Worm (Caenorhabditis elegans) whole organism, young adult: ENCODE results near the gene F23F1.10.

Source experiments
- B0035.1 ChIP-seq: sonication (generic microtip); optimal IDR thresholded peaks from 2 replicates; lab custom pipeline; 2016; ENCODE audit warnings: missing genetic modification characterization, mild to moderate bottlenecking, missing compliant biosample characterization, missing genotype, missing genetic modification reagents
- B0336.3 ChIP-seq: fragments of 200-800 bp; sonication (Bioruptor generic); IDR thresholded peaks from 2 replicates; pipeline ENCODE4 v1.3.6; 2022; ENCODE audit warnings: missing genetic modification characterization, missing compliant biosample characterization
- C06A6.2 ChIP-seq: fragments of 200-800 bp; sonication (Bioruptor generic); conservative IDR thresholded peaks from 2 replicates; pipeline ENCODE4 v1.3.6; 2022; ENCODE audit warnings: missing genetic modification characterization, missing compliant biosample characterization
- C17E4.6 ChIP-seq: fragments of 200-800 bp; sonication (Bioruptor generic); IDR thresholded peaks from 2 replicates; pipeline ENCODE4 v1.3.6; 2022; ENCODE audit warnings: missing genetic modification reagents, missing genetic modification characterization, missing compliant biosample characterization
- D2030.7 ChIP-seq: fragments of 200-800 bp; sonication (Bioruptor generic); IDR thresholded peaks from 2 replicates; pipeline ENCODE4 v1.3.6; 2022; ENCODE audit warnings: missing genetic modification reagents, missing genetic modification characterization, missing compliant biosample characterization
- F23B12.7 ChIP-seq: sonication (generic microtip); optimal IDR thresholded peaks from 2 replicates; lab custom pipeline; 2017; ENCODE audit warnings: missing genetic modification characterization, mild to moderate bottlenecking, missing compliant biosample characterization, antibody characterized with exemption, moderate library complexity; ENCODE audit not compliant: insufficient read depth
- F49E8.2 ChIP-seq: sonication (generic microtip); optimal IDR thresholded peaks from 3 replicates; lab custom pipeline; 2017; ENCODE audit warnings: missing genetic modification characterization, mild to moderate bottlenecking, missing compliant biosample characterization, antibody characterized with exemption, moderate library complexity; ENCODE audit not compliant: insufficient read depth
- akir-1 ChIP-seq: fragments of 200-800 bp; sonication (Bioruptor generic); optimal IDR thresholded peaks from 2 replicates; lab custom pipeline; 2018; ENCODE audit warnings: mild to moderate bottlenecking, missing genetic modification characterization, moderate library complexity, missing compliant biosample characterization
- ama-1 ChIP-seq, 3 experiments: fragments of 150-350 bp in 1 of 3; sonication (generic microtip) in 2 of 3; optimal IDR thresholded peaks; 2 replicates each; lab custom pipeline; 2014 to 2018; ENCODE audit warnings: missing biosample characterization in 2 of 3, missing genetic modification characterization in 2 of 3, missing genetic modification reagents in 2 of 3
- atf-7 ChIP-seq: sonication (generic microtip); optimal IDR thresholded peaks from 2 replicates; lab custom pipeline; 2017; ENCODE audit warnings: mild to moderate bottlenecking, missing genetic modification characterization, missing compliant biosample characterization
- cebp-1 ChIP-seq, 2 experiments: fragments of 200-800 bp in 1 of 2; sonication (Bioruptor generic) in 1 of 2; sonication (generic microtip) in 1 of 2; IDR thresholded peaks in 1 of 2; optimal IDR thresholded peaks in 1 of 2; 2 replicates each; pipeline versions ENCODE4 v1.3.6 to Lab custom; 2017 to 2022; ENCODE audit warnings: missing compliant biosample characterization in 2 of 2, missing genetic modification characterization in 2 of 2, mild to moderate bottlenecking in 1 of 2, missing genetic modification reagents in 1 of 2, moderate library complexity in 1 of 2
- ceh-79 ChIP-seq: sonication (generic microtip); optimal IDR thresholded peaks from 2 replicates; lab custom pipeline; 2017; ENCODE audit warnings: mild to moderate bottlenecking, missing genetic modification characterization, missing compliant biosample characterization
- die-1 ChIP-seq: sonication (generic microtip); optimal IDR thresholded peaks from 2 replicates; lab custom pipeline; 2016; ENCODE audit warnings: missing genotype, mild to moderate bottlenecking, missing genetic modification characterization, missing compliant biosample characterization
- efl-1 ChIP-seq: fragments of 150-350 bp; optimal IDR thresholded peaks from 2 replicates; lab custom pipeline; 2014; ENCODE audit warnings: missing biosample characterization, missing genetic modification reagents, missing genetic modification characterization
- him-1 ChIP-seq: sonication (generic microtip); optimal IDR thresholded peaks from 2 replicates; lab custom pipeline; 2016; ENCODE audit warnings: missing genotype, missing genetic modification reagents, missing genetic modification characterization, missing compliant biosample characterization
- hsf-1 ChIP-seq: fragments of 200-800 bp; sonication (Bioruptor generic); IDR thresholded peaks from 2 replicates; pipeline ENCODE4 v1.3.6; 2022; ENCODE audit warnings: missing genetic modification reagents, missing genetic modification characterization, missing compliant biosample characterization
- let-526 ChIP-seq: fragments of 200-800 bp; sonication (Bioruptor generic); IDR thresholded peaks from 2 replicates; pipeline ENCODE4 v1.3.6; 2022; ENCODE audit warnings: missing genetic modification reagents, missing genetic modification characterization, missing compliant biosample characterization
- lir-1 ChIP-seq: fragments of 200-800 bp; sonication (Bioruptor generic); conservative IDR thresholded peaks from 2 replicates; pipeline ENCODE4 v1.3.6; 2022; ENCODE audit warnings: missing genetic modification reagents, missing genetic modification characterization, missing compliant biosample characterization
- mxl-1 ChIP-seq: sonication (generic microtip); optimal IDR thresholded peaks from 2 replicates; lab custom pipeline; 2016; ENCODE audit warnings: missing genetic modification characterization, missing compliant biosample characterization
- pbrm-1 ChIP-seq: fragments of 200-800 bp; sonication (Bioruptor generic); IDR thresholded peaks from 2 replicates; pipeline ENCODE4 v1.3.6; 2022; ENCODE audit warnings: missing genetic modification reagents, missing genetic modification characterization, missing compliant biosample characterization
- rec-8 ChIP-seq, 2 experiments: sonication (generic microtip); optimal IDR thresholded peaks; 2 replicates each; lab custom pipeline; 2016; ENCODE audit warnings: mild to moderate bottlenecking in 2 of 2, missing genetic modification characterization in 2 of 2, missing genetic modification reagents in 2 of 2, missing genotype in 2 of 2, missing biosample characterization in 1 of 2, missing compliant biosample characterization in 1 of 2, moderate library complexity in 1 of 2
- repo-1 ChIP-seq: sonication (generic microtip); optimal IDR thresholded peaks from 2 replicates; lab custom pipeline; 2017; ENCODE audit warnings: mild to moderate bottlenecking, missing genetic modification characterization, missing compliant biosample characterization
- snpc-1.3 ChIP-seq: sonication (generic microtip); optimal IDR thresholded peaks from 2 replicates; lab custom pipeline; 2017; ENCODE audit warnings: missing genetic modification characterization, mild to moderate bottlenecking, missing compliant biosample characterization, antibody characterized with exemption, moderate library complexity, missing genotype, missing genetic modification reagents; ENCODE audit not compliant: insufficient read depth
- snpc-4 ChIP-seq, 5 experiments: fragments of 150-350 bp in 1 of 5; sonication (generic microtip) in 4 of 5; optimal IDR thresholded peaks; 2 replicates each; lab custom pipeline; 2014 to 2018; ENCODE audit warnings: missing genetic modification characterization in 5 of 5, missing biosample characterization in 3 of 5, antibody characterized with exemption in 2 of 5, mild to moderate bottlenecking in 2 of 5, missing compliant biosample characterization in 2 of 5, missing genotype in 2 of 5, moderate library complexity in 2 of 5, missing genetic modification reagents in 1 of 5
- somi-1 ChIP-seq: fragments of 200-800 bp; sonication (Bioruptor generic); optimal IDR thresholded peaks from 2 replicates; lab custom pipeline; 2018; ENCODE audit warnings: mild to moderate bottlenecking, missing genetic modification characterization, missing compliant biosample characterization
- tbp1 ChIP-seq: fragments of 200-800 bp; sonication (Bioruptor generic); optimal IDR thresholded peaks from 2 replicates; lab custom pipeline; 2018; ENCODE audit warnings: mild to moderate bottlenecking, missing genetic modification characterization, missing compliant biosample characterization
- tlf-1 ChIP-seq: fragments of 200-800 bp; sonication (Bioruptor generic); optimal IDR thresholded peaks from 2 replicates; lab custom pipeline; 2018; ENCODE audit warnings: mild to moderate bottlenecking, missing genetic modification characterization, missing compliant biosample characterization
- xnd-1 ChIP-seq: sonication (generic microtip); optimal IDR thresholded peaks from 2 replicates; lab custom pipeline; 2016; ENCODE audit warnings: missing genotype, missing genetic modification reagents, missing genetic modification characterization, missing compliant biosample characterization
- zfh-2 ChIP-seq: fragments of 200-800 bp; sonication (Bioruptor generic); conservative IDR thresholded peaks from 2 replicates; pipeline ENCODE4 v1.3.6; 2022; ENCODE audit warnings: missing genetic modification reagents, missing genetic modification characterization, missing compliant biosample characterization
- ztf-28 ChIP-seq: fragments of 200-800 bp; sonication (Bioruptor generic); IDR thresholded peaks from 2 replicates; pipeline ENCODE4 v1.3.6; 2022; ENCODE audit warnings: missing genetic modification reagents, missing genetic modification characterization, missing compliant biosample characterization
- ztf-6 ChIP-seq: fragments of 200-800 bp; sonication (Bioruptor generic); IDR thresholded peaks from 2 replicates; pipeline ENCODE4 v1.3.6; 2022; ENCODE audit warnings: missing genetic modification reagents, missing genetic modification characterization, missing compliant biosample characterization

Gene F23F1.10

DNA sequence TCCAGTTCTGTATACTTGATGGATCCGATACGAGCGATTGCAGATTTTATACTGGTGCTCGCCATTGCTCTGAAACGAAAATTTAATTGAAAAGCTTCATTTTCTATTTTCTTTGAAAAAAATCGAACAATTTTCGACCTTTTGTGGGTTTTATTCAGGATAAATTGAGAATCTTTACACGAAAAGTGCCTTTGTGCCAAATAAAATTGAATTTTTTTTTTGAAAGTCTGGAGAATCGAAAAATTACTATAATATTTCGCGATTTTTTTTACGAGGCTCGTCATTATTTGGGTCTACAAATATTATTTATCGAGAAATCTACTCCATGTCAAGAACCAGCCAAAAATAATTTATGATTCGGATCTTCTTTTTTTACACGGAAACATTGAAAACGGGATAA, at the start of gene F23F1.10:
Gene F23F1.10, minus strand, starts transcription at position 69 of the 400 bp plus-strand sequence.
- TF ChIP-seq F49E8.2 (tag; lab: Kevin White, UChicago) = peak; percentile 44
- TF ChIP-seq snpc-1.3 (tag; lab: Kevin White, UChicago) = peak; percentile 11
- TF ChIP-seq tbp1 (GFP tag; lab: Kevin White, UChicago) = peak; percentile 16
- TF ChIP-seq let-526 = no peak
- no peak for TF ChIP-seq die-1 (tag; lab: Kevin White, UChicago)
- no peak for TF ChIP-seq C06A6.2 (GFP tag; lab: Robert Waterston, UW)
- 0 out of 2 replicates have a peak, but pooled peaks have one; percentile 21 for TF ChIP-seq D2030.7 (GFP tag; lab: Robert Waterston, UW)
- TF ChIP-seq tlf-1 (GFP tag; lab: Kevin White, UChicago) = peak; percentile 34
- TF ChIP-seq rec-8 (tag; optimal IDR thresholded peaks at IDR 0.05; lab: Kevin White, UChicago) = peak in 1 of 2 experiments; percentile 14
- no peak for TF ChIP-seq ama-1 (optimal IDR thresholded peaks at IDR 0.05; lab: Kevin White, UChicago)
- peak in 1 of 2 experiments; percentile 31 for TF ChIP-seq ama-1 (GFP tag; optimal IDR thresholded peaks at IDR 0.05; lab: Kevin White, UChicago)
- 0 out of 2 replicates have a peak, but pooled peaks have one; percentile 6 for TF ChIP-seq hsf-1 (GFP tag; lab: Robert Waterston, UW)
- peak; percentile 4 for TF ChIP-seq efl-1 (GFP tag; lab: Kevin White, UChicago)
- TF ChIP-seq pbrm-1 (GFP tag; lab: Robert Waterston, UW) = peak; percentile 55; the same call in 1 of the 2 replicates
- TF ChIP-seq repo-1 (tag; lab: Kevin White, UChicago) = peak; percentile 48
- peak; percentile 73 for TF ChIP-seq B0336.3 (GFP tag; lab: Robert Waterston, UW)

DNA sequence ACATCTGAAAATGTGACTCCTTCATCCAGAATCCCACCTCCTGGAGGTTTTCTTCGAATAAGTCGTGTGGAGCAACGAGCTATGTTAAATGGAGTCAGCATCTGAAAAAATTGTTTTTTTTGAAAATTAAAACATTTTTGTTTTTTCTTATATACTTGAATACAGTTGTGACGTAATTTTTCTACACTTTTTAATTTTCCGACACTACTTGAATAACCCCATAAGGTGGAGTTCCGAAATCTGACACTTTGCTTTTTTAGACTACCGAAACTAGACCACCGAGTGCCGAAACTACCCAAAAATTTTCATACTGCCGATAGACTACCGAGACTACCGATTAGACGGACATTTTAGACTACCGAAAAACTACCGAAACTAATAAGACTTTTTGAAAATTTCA, 49.6 kb upstream of the F23F1.10 start, which contains the start of gene mcat-1:
Gene mcat-1, minus strand, starts transcription at position 101 of the 400 bp plus-strand sequence.
- no peak for TF ChIP-seq snpc-4 (GFP tag; optimal IDR thresholded peaks at IDR 0.05; lab: Kevin White, UChicago)
- TF ChIP-seq snpc-4 (tag; optimal IDR thresholded peaks at IDR 0.05; lab: Kevin White, UChicago) = no peak
- TF ChIP-seq ztf-6 = no peak
- no peak for TF ChIP-seq cebp-1 (GFP tag; IDR thresholded peaks at IDR 0.05; lab: Robert Waterston, UW)
- TF ChIP-seq cebp-1 (tag; optimal IDR thresholded peaks at IDR 0.05; lab: Kevin White, UChicago) = no peak
- no peak for TF ChIP-seq F23B12.7 (tag; lab: Kevin White, UChicago)
- no peak for TF ChIP-seq ceh-79 (tag; lab: Kevin White, UChicago)
- no peak for TF ChIP-seq akir-1 (GFP tag; lab: Kevin White, UChicago)
- no peak for TF ChIP-seq atf-7
- no peak for TF ChIP-seq ztf-28
- TF ChIP-seq C17E4.6 = no peak
- TF ChIP-seq mxl-1 (tag; lab: Kevin White, UChicago) = no peak
- no peak for TF ChIP-seq zfh-2
- TF ChIP-seq lir-1 (GFP tag; lab: Robert Waterston, UW) = no peak

ce11 chrII:87937-88336, 46.2 kb upstream of the F23F1.10 start:
- no peak for TF ChIP-seq xnd-1 (tag; lab: Kevin White, UChicago)
- TF ChIP-seq him-1 (tag; lab: Kevin White, UChicago) = peak; percentile 95
- TF ChIP-seq somi-1 (GFP tag; lab: Kevin White, UChicago) = no peak

DNA sequence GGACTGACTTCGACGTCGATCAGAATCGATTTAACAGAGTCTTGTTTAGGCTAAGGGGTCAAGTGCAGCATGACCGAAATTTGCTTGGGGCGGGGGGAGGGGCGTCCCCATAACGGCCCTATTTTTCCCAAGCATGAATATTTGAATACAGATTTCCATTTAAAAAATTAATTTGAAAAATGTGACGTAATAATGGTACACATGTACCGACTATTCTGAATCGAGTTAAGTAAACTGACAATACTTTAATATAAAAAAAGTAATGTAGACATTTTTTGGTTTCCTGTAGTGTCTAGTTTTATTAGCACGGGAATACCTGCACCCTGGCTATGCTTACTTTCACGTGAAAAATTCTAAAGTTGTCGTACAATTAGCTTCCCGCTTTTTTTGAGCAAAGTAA, 45.0 kb upstream of the F23F1.10 start:
- TF ChIP-seq B0035.1 (tag; lab: Kevin White, UChicago) = no peak
